Fruit fly (Drosophila melanogaster) whole organism, pupa: ENCODE results near the gene CG13239.

ENCODE experiments used
- CG10348 ChIP-seq: fragments of 200-800 bp; sonication (Bioruptor generic); IDR thresholded peaks from 2 replicates; pipeline ENCODE4 v1.3.6; 2022; ENCODE audit warnings: missing biosample characterization, missing genetic modification characterization
- CG12605 ChIP-seq: fragments of 200-800 bp; sonication (Bioruptor generic); IDR thresholded peaks from 2 replicates; pipeline ENCODE4 v1.3.6; 2022; ENCODE audit warnings: missing biosample characterization, missing genetic modification characterization
- CG13204 ChIP-seq: fragments of 200-800 bp; sonication (Bioruptor generic); optimal IDR thresholded peaks from 2 replicates; lab custom pipeline; 2018; ENCODE audit warnings: missing biosample characterization, mild to moderate bottlenecking, missing genetic modification characterization, moderate library complexity
- CG14655 ChIP-seq: fragments of 200-800 bp; sonication (Bioruptor generic); optimal IDR thresholded peaks from 3 replicates; lab custom pipeline; 2017; ENCODE audit warnings: mild to moderate bottlenecking, missing biosample characterization, missing genetic modification reagents, missing genetic modification characterization
- CG15710 ChIP-seq: fragments of 200-800 bp; sonication (Bioruptor generic); optimal IDR thresholded peaks from 2 replicates; lab custom pipeline; 2018; ENCODE audit warnings: missing biosample characterization, mild to moderate bottlenecking, missing genetic modification characterization, moderate library complexity
- CG17806 ChIP-seq: fragments of 200-800 bp; sonication (Bioruptor generic); optimal IDR thresholded peaks from 2 replicates; lab custom pipeline; 2018; ENCODE audit warnings: missing biosample characterization, mild to moderate bottlenecking, missing genetic modification characterization, moderate library complexity
- CG32121 ChIP-seq: fragments of 200-800 bp; sonication (Bioruptor generic); IDR thresholded peaks from 2 replicates; pipeline ENCODE4 v1.3.6; 2022; ENCODE audit warnings: missing biosample characterization, missing genetic modification characterization
- CG34367 ChIP-seq: fragments of 200-800 bp; sonication (Bioruptor generic); optimal IDR thresholded peaks from 2 replicates; lab custom pipeline; 2018; ENCODE audit warnings: missing biosample characterization, mild to moderate bottlenecking, missing genetic modification characterization
- CG4496 ChIP-seq: fragments of 200-800 bp; sonication (Bioruptor generic); IDR thresholded peaks from 3 replicates; pipeline ENCODE4 v1.3.6; 2022; ENCODE audit warnings: missing biosample characterization, missing genetic modification characterization
- CG8159 ChIP-seq: fragments of 200-800 bp; sonication (Bioruptor generic); optimal IDR thresholded peaks from 3 replicates; lab custom pipeline; 2018; ENCODE audit warnings: missing biosample characterization, mild to moderate bottlenecking, missing genetic modification characterization, moderate library complexity
- CG8301 ChIP-seq: fragments of 200-800 bp; sonication (Bioruptor generic); optimal IDR thresholded peaks from 2 replicates; lab custom pipeline; 2018; ENCODE audit warnings: missing biosample characterization, mild to moderate bottlenecking, missing genetic modification characterization
- CG9948 ChIP-seq: fragments of 200-800 bp; sonication (Bioruptor generic); optimal IDR thresholded peaks from 2 replicates; lab custom pipeline; 2018; ENCODE audit warnings: missing biosample characterization, mild to moderate bottlenecking, missing genetic modification characterization, moderate library complexity
- D1 ChIP-seq: fragments of 200-800 bp; sonication (Bioruptor generic); optimal IDR thresholded peaks from 2 replicates; lab custom pipeline; 2018; ENCODE audit warnings: missing biosample characterization, mild to moderate bottlenecking, missing genetic modification characterization, moderate library complexity
- EcR ChIP-seq: fragments of 200-800 bp; sonication (Bioruptor generic); optimal IDR thresholded peaks from 3 replicates; lab custom pipeline; 2019; ENCODE audit warnings: missing biosample characterization, missing genetic modification characterization, mild to moderate bottlenecking, moderate library complexity, missing genetic modification reagents
- Ets98B ChIP-seq: fragments of 200-800 bp; sonication (Bioruptor generic); IDR thresholded peaks from 2 replicates; pipeline ENCODE4 v1.3.6; 2022; ENCODE audit warnings: missing biosample characterization, missing genetic modification characterization
- Pif1A ChIP-seq: fragments of 200-800 bp; sonication (Bioruptor generic); optimal IDR thresholded peaks from 3 replicates; lab custom pipeline; 2016; ENCODE audit warnings: missing biosample characterization, missing genetic modification characterization
- Pif1B ChIP-seq: fragments of 200-800 bp; sonication (Bioruptor generic); optimal IDR thresholded peaks from 3 replicates; lab custom pipeline; 2016; ENCODE audit warnings: missing biosample characterization, missing genetic modification characterization
- Snoo ChIP-seq: fragments of 200-800 bp; sonication (Bioruptor generic); optimal IDR thresholded peaks from 3 replicates; lab custom pipeline; 2017; ENCODE audit warnings: missing biosample characterization, mild to moderate bottlenecking, missing genetic modification characterization, inconsistent platforms
- fd96Ca ChIP-seq: fragments of 200-800 bp; sonication (Bioruptor generic); IDR thresholded peaks from 3 replicates; pipeline ENCODE4 v1.3.6; 2022; ENCODE audit warnings: missing biosample characterization, missing genetic modification characterization
- gl ChIP-seq: fragments of 200-800 bp; sonication (Bioruptor generic); optimal IDR thresholded peaks from 2 replicates; lab custom pipeline; 2018; ENCODE audit warnings: missing biosample characterization, mild to moderate bottlenecking, missing genetic modification characterization
- rn ChIP-seq: fragments of 200-800 bp; sonication (Bioruptor generic); IDR thresholded peaks from 2 replicates; pipeline ENCODE4 v1.3.6; 2022; ENCODE audit warnings: missing biosample characterization, missing genetic modification characterization

CG13239 gene

DNA sequence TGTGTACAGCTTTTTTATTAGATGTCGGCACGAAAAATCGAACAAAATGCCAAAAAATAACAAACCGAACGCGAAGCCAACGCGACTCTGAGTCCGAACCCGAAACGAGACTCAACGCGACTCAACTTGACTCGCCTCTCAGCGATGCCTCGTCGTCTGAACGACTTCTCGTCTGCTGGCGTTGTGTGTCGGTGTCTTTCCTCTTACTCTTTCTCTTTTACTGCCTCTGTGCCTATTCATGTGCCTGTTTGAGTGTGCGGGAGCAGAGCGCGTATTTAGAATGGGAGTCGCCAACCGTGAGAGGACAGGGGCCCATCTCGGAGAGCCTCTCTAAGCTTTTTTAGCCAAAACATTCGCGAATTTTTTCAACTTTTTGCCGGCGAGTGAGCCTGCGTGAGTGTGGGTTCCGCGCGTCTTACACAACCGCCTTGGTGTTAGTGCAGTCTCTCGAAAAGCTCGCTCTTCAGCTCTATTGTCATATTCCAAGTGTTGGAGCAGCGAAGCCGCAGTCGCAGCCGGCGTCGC, 35.9 kb upstream of the CG13239 start:
- TF ChIP-seq CG12605, result peak; percentile 81
- peak; percentile 72 for TF ChIP-seq fd96Ca
- no peak for TF ChIP-seq CG10348
- TF ChIP-seq Snoo (tag; lab: Kevin White, UChicago), result peak; percentile 7
- peak; percentile 79 for TF ChIP-seq Ets98B
- TF ChIP-seq CG15710 (tag; lab: Kevin White, UChicago), result peak; percentile 3
- peak; percentile 71; the same call in 2 of the 3 replicates for TF ChIP-seq CG4496 (GFP tag; lab: Robert Waterston, UW)
- TF ChIP-seq D1 (tag; lab: Kevin White, UChicago), result no peak
- no peak for TF ChIP-seq CG34367 (tag; lab: Kevin White, UChicago)
- TF ChIP-seq EcR (GFP tag; lab: Kevin White, UChicago), result peak; percentile 62
- TF ChIP-seq CG13204, result peak; percentile 75
- TF ChIP-seq CG32121, result no peak; the same call in none of the 2 replicates
- TF ChIP-seq CG8159, result no peak
- no peak for TF ChIP-seq CG17806 (tag; lab: Kevin White, UChicago)
- peak; percentile 51 for TF ChIP-seq CG14655 (GFP tag; lab: Kevin White, UChicago)
- TF ChIP-seq CG9948 (tag; lab: Kevin White, UChicago), result no peak
- peak; percentile 56 for TF ChIP-seq Pif1B (GFP tag; lab: Kevin White, UChicago)
- peak; percentile 8 for TF ChIP-seq CG8301
- peak; percentile 61 for TF ChIP-seq gl (tag; lab: Kevin White, UChicago)
- TF ChIP-seq Pif1A (GFP tag; lab: Kevin White, UChicago), result peak; percentile 55
- TF ChIP-seq rn (GFP tag; lab: Robert Waterston, UW), result no peak

DNA sequence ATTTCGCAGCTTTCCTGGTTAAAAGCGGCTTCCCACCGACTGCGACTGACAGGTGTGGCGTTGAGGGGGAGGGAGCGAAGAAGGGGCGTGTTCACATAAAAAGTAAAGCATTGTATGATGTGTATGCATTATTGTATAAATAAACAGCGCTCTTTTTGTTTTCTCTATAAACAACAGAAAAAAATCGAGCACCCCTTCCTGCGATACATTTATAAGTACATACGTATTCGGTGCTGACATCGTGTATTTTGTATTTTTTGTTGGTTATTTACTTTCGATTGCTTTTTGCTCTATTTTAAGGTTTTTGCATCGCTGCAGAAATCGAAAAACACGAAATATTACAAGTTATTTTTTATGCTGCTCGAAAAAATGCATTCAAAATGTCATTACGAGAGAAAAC, 34.4 kb upstream of the CG13239 start:
- TF ChIP-seq fd96Ca (no peak), D1 (tag; lab: Kevin White, UChicago) (peak; percentile 33), CG17806 (tag; lab: Kevin White, UChicago) (peak; percentile 9), CG15710 (tag; lab: Kevin White, UChicago) (peak; percentile 3), gl (tag; lab: Kevin White, UChicago) (peak; percentile 20), rn (GFP tag; lab: Robert Waterston, UW) (no peak), CG32121 (no peak), Pif1A (GFP tag; lab: Kevin White, UChicago) (no peak), Pif1B (GFP tag; lab: Kevin White, UChicago) (peak; percentile 4), CG13204 (peak; percentile 33), CG14655 (GFP tag; lab: Kevin White, UChicago) (no peak), CG12605 (no peak), Snoo (tag; lab: Kevin White, UChicago) (no peak), CG4496 (GFP tag; lab: Robert Waterston, UW) (no peak), CG8301 (no peak), Ets98B (no peak), CG34367 (tag; lab: Kevin White, UChicago) (no peak), EcR (GFP tag; lab: Kevin White, UChicago) (no peak), CG9948 (tag; lab: Kevin White, UChicago) (no peak), CG8159 (no peak), CG10348 (no peak)

DNA sequence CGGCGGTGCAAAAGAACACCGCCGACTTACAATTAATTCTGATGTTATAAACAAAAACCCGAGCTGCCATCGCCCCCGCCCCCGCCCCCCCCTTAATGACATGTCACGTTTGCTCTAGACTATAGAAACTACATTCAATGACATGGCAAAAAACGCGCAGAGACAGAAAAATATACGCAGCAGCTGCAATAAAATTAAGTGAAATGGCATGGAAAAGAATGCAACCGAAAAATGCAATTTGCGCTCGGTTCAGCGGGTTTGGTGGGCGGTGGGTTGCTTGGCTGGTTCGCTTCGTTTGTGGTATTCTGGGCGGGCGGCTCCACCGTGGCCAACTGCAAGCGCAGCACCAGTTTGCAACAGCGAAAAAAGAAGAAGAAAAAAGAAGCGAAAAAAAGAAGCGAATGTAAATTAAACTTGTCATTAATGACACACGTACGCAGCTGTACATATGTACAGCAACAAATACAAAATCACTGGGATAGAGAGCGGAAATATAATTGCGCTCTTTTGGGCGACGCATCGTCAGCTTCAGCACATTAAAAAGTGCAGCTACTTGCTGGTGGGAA, 30.4 kb upstream of the CG13239 start:
- TF ChIP-seq rn (GFP tag; lab: Robert Waterston, UW) (no peak), CG32121 (no peak), EcR (GFP tag; lab: Kevin White, UChicago) (no peak), CG8301 (no peak), CG10348 (no peak), gl (tag; lab: Kevin White, UChicago) (no peak), CG13204 (no peak), CG12605 (no peak), fd96Ca (no peak)
- TF ChIP-seq, all 21 proteins: peak for 0

DNA sequence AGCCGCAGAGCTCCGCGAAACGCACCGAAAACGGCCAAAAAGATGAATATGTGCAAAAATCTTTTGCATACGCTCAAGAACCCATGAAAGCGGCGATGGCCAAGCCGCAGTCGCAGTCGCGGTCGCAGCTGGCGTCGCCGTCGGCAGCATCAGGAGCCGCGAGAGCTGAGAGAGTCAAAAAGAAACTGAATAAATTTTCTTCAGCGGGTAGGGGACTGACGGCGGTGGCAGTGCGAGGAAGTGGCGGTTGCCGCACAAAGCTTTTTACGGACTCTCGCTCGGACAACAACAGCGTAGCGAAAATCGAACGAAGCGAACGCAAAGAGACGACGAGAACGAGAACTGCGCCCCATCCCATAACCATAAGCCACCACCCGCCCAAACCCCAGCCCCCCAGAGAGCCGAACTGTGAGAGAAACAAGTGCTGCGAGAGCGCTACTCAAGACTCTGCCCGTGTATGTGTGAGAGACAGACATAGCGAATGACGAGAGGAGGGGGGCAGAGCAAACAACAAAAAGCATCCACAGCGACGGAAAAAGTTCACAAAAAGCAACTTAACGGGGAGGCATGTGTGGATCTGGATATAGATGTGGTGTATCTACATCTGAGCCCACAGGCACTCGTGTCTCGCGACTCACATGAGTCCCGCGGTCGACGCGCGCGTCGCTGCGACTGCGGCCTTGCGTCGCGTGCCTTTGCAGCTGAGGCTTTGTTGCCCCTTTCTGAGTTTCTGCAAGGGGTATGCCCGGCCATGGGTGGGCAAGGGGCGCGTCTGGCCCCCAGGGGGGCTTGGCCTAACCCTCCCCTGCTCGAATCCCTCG, 25.2 kb upstream of the CG13239 start, which contains the start of gene jim:
Gene jim, minus strand, starts transcription at position 51 of the 821 bp plus-strand sequence.
- TF ChIP-seq CG8159 (peak; percentile 23), CG15710 (tag; lab: Kevin White, UChicago) (peak; percentile 44), rn (GFP tag; lab: Robert Waterston, UW) (no peak), CG34367 (tag; lab: Kevin White, UChicago) (peak; percentile 38), Snoo (tag; lab: Kevin White, UChicago) (peak; percentile 67), fd96Ca (peak; percentile 82; the same call in 2 of the 3 replicates), gl (tag; lab: Kevin White, UChicago) (peak; percentile 71), D1 (tag; lab: Kevin White, UChicago) (no peak), Pif1A (GFP tag; lab: Kevin White, UChicago) (no peak), CG8301 (peak; percentile 33), CG17806 (tag; lab: Kevin White, UChicago) (no peak), CG10348 (0 out of 2 replicates have a peak, but pooled peaks have one; percentile 15), Ets98B (peak; percentile 68), CG13204 (peak; percentile 92), Pif1B (GFP tag; lab: Kevin White, UChicago) (peak; percentile 56), EcR (GFP tag; lab: Kevin White, UChicago) (peak; percentile 88), CG12605 (peak; percentile 80), CG14655 (GFP tag; lab: Kevin White, UChicago) (peak; percentile 48), CG32121 (peak; percentile 60; the same call in 1 of the 2 replicates), CG4496 (GFP tag; lab: Robert Waterston, UW) (no peak; the same call in 1 of the 3 replicates), CG9948 (tag; lab: Kevin White, UChicago) (no peak)
- TF ChIP-seq, all 21 proteins: peak for 15

DNA sequence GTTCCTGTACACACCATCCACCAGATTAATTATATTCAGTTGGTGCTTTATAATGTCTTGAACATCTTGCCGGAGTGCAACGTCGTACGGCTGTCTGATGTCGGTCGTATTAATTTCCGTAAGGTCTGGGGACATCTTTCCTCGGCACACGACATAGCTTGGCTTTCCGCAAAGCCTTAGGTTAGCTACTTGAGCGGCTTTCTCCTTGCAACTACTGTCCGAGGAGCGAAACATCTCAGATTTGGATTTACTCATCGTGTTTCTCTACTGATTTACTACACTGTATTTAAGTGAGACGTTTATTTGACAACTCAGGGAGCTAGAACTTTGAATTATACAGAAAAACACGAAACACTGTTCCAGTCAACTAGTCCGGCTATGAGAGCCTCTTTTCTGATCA, 23.8 kb upstream of the CG13239 start, which contains the start of the genes CG11226 and CG45428:
Gene CG11226, plus strand, starts transcription at position 301 of the 400 bp plus-strand sequence.
Gene CG45428, minus strand, starts transcription at position 303 of the 400 bp plus-strand sequence.
- TF ChIP-seq CG14655 (GFP tag; lab: Kevin White, UChicago) (no peak), CG17806 (tag; lab: Kevin White, UChicago) (no peak), CG32121 (no peak), rn (GFP tag; lab: Robert Waterston, UW) (no peak), CG8159 (no peak), CG12605 (no peak), gl (tag; lab: Kevin White, UChicago) (no peak), CG13204 (no peak)
